Fruit fly (Drosophila melanogaster): ENCODE measurements around the gene CG12115.

CG12115 gene

dm6 chrX:9200234-9200633, 9.8 kb upstream of the CG12115 start:
- TF ChIP-seq CG6854 (GFP tag; optimal IDR thresholded peaks at IDR 0.05) (no peak), vri (GFP tag; optimal IDR thresholded peaks at IDR 0.05) (peak; percentile 75)

dm6 chrX:9196362-9196761, 6.0 kb upstream of the CG12115 start, which contains the start of gene CG12118:
CG12118 (minus strand) TSS chrX:9196414.
- TF ChIP-seq Ets21C (GFP tag; optimal IDR thresholded peaks at IDR 0.05) (peak; percentile 53), Eip78C (GFP tag) (peak; percentile 87), dsx (GFP tag; optimal IDR thresholded peaks at IDR 0.05; ENCODE audit: poor library complexity, severe bottlenecking) (no peak), CG11902 (GFP tag; optimal IDR thresholded peaks at IDR 0.05) (peak; percentile 42), lz (GFP tag; optimal IDR thresholded peaks at IDR 0.05) (peak; percentile 71), Sox102F (GFP tag; optimal IDR thresholded peaks at IDR 0.05) (peak; percentile 74), CG1621 (tag; optimal IDR thresholded peaks at IDR 0.05) (peak; percentile 18), fd85E (GFP tag; optimal IDR thresholded peaks at IDR 0.05) (no peak), CG34406 (GFP tag; optimal IDR thresholded peaks at IDR 0.05) (peak; percentile 69), CG6808 (GFP tag; optimal IDR thresholded peaks at IDR 0.05) (no peak), pdm3 (GFP tag; optimal IDR thresholded peaks at IDR 0.05) (peak; percentile 79), CG10669 (GFP tag; optimal IDR thresholded peaks at IDR 0.05) (peak; percentile 47), CG11294 (GFP tag; IDR thresholded peaks at IDR 0.05) (peak; percentile 58; the same call in 1 of the 2 replicates), CG4318 (GFP tag; optimal IDR thresholded peaks at IDR 0.05) (no peak), CG31627 (GFP tag; optimal IDR thresholded peaks at IDR 0.05) (peak; percentile 53), Met (GFP tag; optimal IDR thresholded peaks at IDR 0.05) (peak; percentile 74), fkh (GFP tag; optimal IDR thresholded peaks at IDR 0.05) (peak; percentile 50), CG6792 (GFP tag; optimal IDR thresholded peaks at IDR 0.05) (peak; percentile 68), CG6276 (GFP tag; optimal IDR thresholded peaks at IDR 0.05) (no peak), OdsH (GFP tag; optimal IDR thresholded peaks at IDR 0.05) (peak; percentile 74), topi (GFP tag; optimal IDR thresholded peaks at IDR 0.05) (peak; percentile 69), achi (GFP tag; optimal IDR thresholded peaks at IDR 0.05) (peak; percentile 75), CG7368 (GFP tag; optimal IDR thresholded peaks at IDR 0.05) (peak; percentile 45), CG8632 (GFP tag; optimal IDR thresholded peaks at IDR 0.05) (peak; percentile 69), CG8119 (GFP tag; IDR thresholded peaks at IDR 0.05) (peak; percentile 67), CG8319 (GFP tag; optimal IDR thresholded peaks at IDR 0.05) (peak; percentile 45), acj6 (GFP tag; optimal IDR thresholded peaks at IDR 0.05) (peak; percentile 77), vri (GFP tag; optimal IDR thresholded peaks at IDR 0.05) (peak; percentile 45), Blimp-1 (GFP tag; optimal IDR thresholded peaks at IDR 0.05) (no peak), Ets96B (tag; optimal IDR thresholded peaks at IDR 0.05) (peak; percentile 49), eg (GFP tag; IDR thresholded peaks at IDR 0.05) (no peak; the same call in 1 of the 3 replicates), CG9139 (GFP tag; optimal IDR thresholded peaks at IDR 0.05) (no peak), net (GFP tag; optimal IDR thresholded peaks at IDR 0.05) (peak; percentile 52), Gug (GFP tag; IDR thresholded peaks at IDR 0.05) (peak; percentile 75), svp (GFP tag) (no peak), Hr38 (GFP tag; optimal IDR thresholded peaks at IDR 0.05) (no peak), Hr39 (GFP tag; optimal IDR thresholded peaks at IDR 0.05) (peak; percentile 44), ss (GFP tag; optimal IDR thresholded peaks at IDR 0.05) (no peak), cyc (GFP tag; optimal IDR thresholded peaks at IDR 0.05) (peak; percentile 62), dac (GFP tag; optimal IDR thresholded peaks at IDR 0.05) (no peak), spab (GFP tag; optimal IDR thresholded peaks at IDR 0.05) (no peak), Sox15 (GFP tag; optimal IDR thresholded peaks at IDR 0.05) (peak; percentile 19), CG10631 (GFP tag; optimal IDR thresholded peaks at IDR 0.05) (peak; percentile 83), fd59A (GFP tag; optimal IDR thresholded peaks at IDR 0.05) (no peak), Eip75B (GFP tag; optimal IDR thresholded peaks at IDR 0.05) (peak; percentile 53), Smox (GFP tag; optimal IDR thresholded peaks at IDR 0.05) (peak; percentile 70), CG16779 (tag; optimal IDR thresholded peaks at IDR 0.05) (no peak), Hr4 (GFP tag; optimal IDR thresholded peaks at IDR 0.05) (peak; percentile 65), CG3919 (GFP tag; optimal IDR thresholded peaks at IDR 0.05) (peak; percentile 71), CG32006 (GFP tag; optimal IDR thresholded peaks at IDR 0.05) (peak; percentile 62)

Data from whole organism, prepupa.